Fruit fly (Drosophila melanogaster) whole organism, wandering third instar larva: ENCODE results near the gene PolH.
A peak's percentile ranks its signal among the peaks of the same experiment; 100 is the strongest.

Experiments used
- Abd-B ChIP-seq: fragments of >200 bp; optimal IDR thresholded peaks from 2 replicates; lab custom pipeline; 2017; ENCODE audit warnings: missing biosample characterization, missing genetic modification characterization
- CG32264 ChIP-seq: fragments of 200-800 bp; sonication (Bioruptor generic); optimal IDR thresholded peaks from 2 replicates; lab custom pipeline; 2016; ENCODE audit warnings: missing biosample characterization, missing genetic modification characterization
- CrebA ChIP-seq: fragments of 200-800 bp; sonication (Bioruptor generic); optimal IDR thresholded peaks from 2 replicates; lab custom pipeline; 2016; ENCODE audit warnings: missing biosample characterization, mild to moderate bottlenecking, missing genetic modification characterization, borderline replicate concordance
- Dfd ChIP-seq: fragments of >200 bp; optimal IDR thresholded peaks from 2 replicates; lab custom pipeline; 2017; ENCODE audit warnings: missing biosample characterization, missing genetic modification characterization
- Dif ChIP-seq: fragments of 200-275, 200-300 bp; sonication (Bioruptor generic); optimal IDR thresholded peaks from 2 replicates; lab custom pipeline; 2018; ENCODE audit warnings: missing biosample characterization, missing genetic modification characterization; ENCODE audit not compliant: partially characterized antibody
- GATAd ChIP-seq: sonication (Bioruptor generic); optimal IDR thresholded peaks from 2 replicates; lab custom pipeline; 2016; ENCODE audit warnings: missing biosample characterization, missing genetic modification characterization
- HLH106 ChIP-seq: fragments of 200-800 bp; optimal IDR thresholded peaks from 3 replicates; lab custom pipeline; 2019; ENCODE audit warnings: missing biosample characterization, mild to moderate bottlenecking, missing genetic modification characterization, moderate library complexity
- Hnf4 ChIP-seq: fragments of 200-800 bp; sonication (Bioruptor generic); optimal IDR thresholded peaks from 2 replicates; lab custom pipeline; 2016; ENCODE audit warnings: missing biosample characterization, mild to moderate bottlenecking, missing genetic modification characterization
- Hr83 ChIP-seq: fragments of 200-300 bp; sonication (Bioruptor generic); optimal IDR thresholded peaks from 2 replicates; lab custom pipeline; 2016; ENCODE audit warnings: missing biosample characterization, mild to moderate bottlenecking, missing genetic modification characterization, moderate library complexity; ENCODE audit not compliant: poor library complexity, severe bottlenecking
- OdsH ChIP-seq: fragments of 200-800 bp; sonication (Bioruptor generic); optimal IDR thresholded peaks from 2 replicates; lab custom pipeline; 2016; ENCODE audit warnings: missing biosample characterization, mild to moderate bottlenecking, missing genetic modification characterization
- Rel ChIP-seq, 2 experiments: fragments of 200-800 bp; sonication (Bioruptor generic) in 1 of 2; optimal IDR thresholded peaks; 2 replicates in 1 of 2; 3 replicates in 1 of 2; lab custom pipeline; 2016 to 2019; ENCODE audit warnings: mild to moderate bottlenecking in 2 of 2, missing biosample characterization in 2 of 2, missing genetic modification characterization in 2 of 2, moderate library complexity in 1 of 2
- Sp1 ChIP-seq: fragments of 200-800 bp; sonication (Bioruptor generic); optimal IDR thresholded peaks from 3 replicates; lab custom pipeline; 2019; ENCODE audit warnings: missing biosample characterization, mild to moderate bottlenecking, missing genetic modification characterization, moderate library complexity
- Vsx2 ChIP-seq: fragments of 200-300, 225-300 bp; sonication (Bioruptor generic); optimal IDR thresholded peaks from 2 replicates; lab custom pipeline; 2018; ENCODE audit warnings: missing biosample characterization, missing genetic modification characterization; ENCODE audit not compliant: partially characterized antibody
- br ChIP-seq: fragments of 200-800 bp; sonication (Bioruptor generic); optimal IDR thresholded peaks from 2 replicates; lab custom pipeline; 2016; ENCODE audit warnings: missing biosample characterization, missing genetic modification characterization
- brk ChIP-seq: fragments of 200-800 bp; sonication (Bioruptor generic); optimal IDR thresholded peaks from 2 replicates; lab custom pipeline; 2016; ENCODE audit warnings: missing biosample characterization, mild to moderate bottlenecking, missing genetic modification characterization
- dl ChIP-seq, 2 experiments: fragments of 175-275, 200-275 bp in 1 of 2; fragments of 200-275 bp in 1 of 2; sonication (Bioruptor generic); optimal IDR thresholded peaks; lab custom pipeline; 2018; ENCODE audit warnings: mild to moderate bottlenecking in 2 of 2, missing biosample characterization in 2 of 2, missing genetic modification characterization in 2 of 2, moderate library complexity in 2 of 2; ENCODE audit not compliant: partially characterized antibody in 2 of 2, insufficient read depth in 1 of 2
- dmrt93B ChIP-seq: fragments of 200-800 bp; sonication (Bioruptor generic); optimal IDR thresholded peaks from 2 replicates; lab custom pipeline; 2018; ENCODE audit warnings: missing biosample characterization, mild to moderate bottlenecking, missing genetic modification characterization
- dsf ChIP-seq: sonication (Bioruptor generic); optimal IDR thresholded peaks from 2 replicates; lab custom pipeline; 2016; ENCODE audit warnings: missing biosample characterization, missing genetic modification characterization, borderline replicate concordance
- ey ChIP-seq: fragments of 200-800 bp; sonication (Bioruptor generic); optimal IDR thresholded peaks from 2 replicates; lab custom pipeline; 2016; ENCODE audit warnings: missing biosample characterization, missing genetic modification characterization
- foxo ChIP-seq, 2 experiments: fragments of 200-800 bp; sonication (Bioruptor generic); optimal IDR thresholded peaks; 2 replicates in 1 of 2; 3 replicates in 1 of 2; lab custom pipeline; 2016 to 2017; ENCODE audit warnings: missing biosample characterization in 2 of 2, missing genetic modification characterization in 2 of 2
- jim ChIP-seq: fragments of 175-275, 200-325 bp; sonication (Bioruptor generic); optimal IDR thresholded peaks from 2 replicates; lab custom pipeline; 2016; ENCODE audit warnings: missing biosample characterization, mild to moderate bottlenecking, missing genetic modification characterization
- lola ChIP-seq: fragments of >200 bp; optimal IDR thresholded peaks from 2 replicates; lab custom pipeline; 2017; ENCODE audit warnings: missing biosample characterization, missing genetic modification characterization
- psq ChIP-seq: fragments of 200-800 bp; sonication (Bioruptor generic); optimal IDR thresholded peaks from 3 replicates; lab custom pipeline; 2017; ENCODE audit warnings: missing biosample characterization, mild to moderate bottlenecking, missing genetic modification characterization, moderate library complexity
- rgr ChIP-seq: fragments of 200-800 bp; sonication (Bioruptor generic); optimal IDR thresholded peaks from 3 replicates; lab custom pipeline; 2016; ENCODE audit warnings: missing biosample characterization, mild to moderate bottlenecking, missing genetic modification characterization
- sv ChIP-seq: fragments of 200-800 bp; sonication (Bioruptor generic); optimal IDR thresholded peaks from 3 replicates; lab custom pipeline; 2016; ENCODE audit warnings: missing biosample characterization, missing genetic modification characterization
- tai ChIP-seq: sonication (Bioruptor generic); optimal IDR thresholded peaks from 2 replicates; lab custom pipeline; 2016; ENCODE audit warnings: missing biosample characterization, missing genetic modification characterization
- woc ChIP-seq: sonication (Bioruptor generic); optimal IDR thresholded peaks from 2 replicates; lab custom pipeline; 2016; ENCODE audit warnings: missing biosample characterization, mild to moderate bottlenecking, missing genetic modification characterization

The PolH gene

DNA sequence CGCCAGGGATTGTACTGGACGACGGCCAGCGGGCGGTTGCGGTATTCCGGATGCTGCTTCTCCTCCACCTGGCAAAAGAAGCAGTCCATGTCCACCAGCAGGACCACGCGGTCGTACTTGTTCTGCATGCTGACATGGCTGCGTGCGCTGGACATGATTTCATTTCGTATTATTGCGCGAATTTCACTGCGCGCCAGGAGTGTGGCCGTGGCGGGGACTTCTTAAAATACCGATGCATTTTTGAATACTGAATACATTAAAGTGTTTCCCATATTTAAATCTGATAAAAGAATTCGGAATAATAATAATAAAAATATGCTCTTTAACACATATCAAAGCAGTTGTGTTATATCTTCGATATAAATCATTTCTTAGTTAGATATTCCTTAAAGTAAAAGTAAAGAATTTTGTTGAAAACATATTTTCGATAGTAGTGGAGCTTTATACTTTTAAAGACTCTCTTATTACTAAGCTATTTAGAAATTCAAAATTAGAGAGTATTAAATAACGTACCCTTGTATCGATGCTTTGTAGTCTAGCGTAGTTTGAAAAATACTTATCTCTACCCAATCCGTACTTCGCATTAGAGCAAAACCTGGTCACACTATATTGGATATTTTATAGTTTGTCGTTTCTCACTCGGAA is at the start of gene PolH, which contains the start of gene CG14562:
TSS of gene PolH (minus strand) at position 198 of the 645 bp plus-strand sequence.
TSS of gene CG14562 (plus strand) at position 607 of the 645 bp plus-strand sequence.
- no peak for TF ChIP-seq dmrt93B (GFP tag; lab: Kevin White, UChicago)
- TF ChIP-seq CrebA (GFP tag; lab: Kevin White, UChicago): no peak
- no peak for TF ChIP-seq psq (GFP tag; lab: Kevin White, UChicago)
- TF ChIP-seq Hr83 (GFP tag; lab: Kevin White, UChicago): no peak
- no peak for TF ChIP-seq br (GFP tag; lab: Kevin White, UChicago)
- TF ChIP-seq OdsH (GFP tag; lab: Kevin White, UChicago): no peak
- no peak for TF ChIP-seq Sp1
- TF ChIP-seq Rel (GFP tag; optimal IDR thresholded peaks at IDR 0.05; lab: Kevin White, UChicago): no peak
- TF ChIP-seq Rel (tag; optimal IDR thresholded peaks at IDR 0.05; lab: Kevin White, UChicago): no peak
- TF ChIP-seq ey (GFP tag; lab: Kevin White, UChicago): no peak
- no peak for TF ChIP-seq GATAd
- TF ChIP-seq woc (GFP tag; lab: Kevin White, UChicago): no peak
- no peak for TF ChIP-seq lola (GFP tag; lab: Kevin White, UChicago)
- TF ChIP-seq brk (GFP tag; lab: Kevin White, UChicago): no peak
- no peak for TF ChIP-seq Dfd (GFP tag; lab: Kevin White, UChicago)
- TF ChIP-seq dl (GFP tag; optimal IDR thresholded peaks at IDR 0.05; lab: Kevin White, UChicago; ENCODE audit: insufficient read depth in 1 of 2, partially characterized antibody in 2 of 2): no peak
- no peak for TF ChIP-seq HLH106 (tag; lab: Kevin White, UChicago)
- TF ChIP-seq Abd-B (GFP tag; lab: Kevin White, UChicago): no peak
- TF ChIP-seq jim (GFP tag; lab: Kevin White, UChicago): no peak
- TF ChIP-seq sv (GFP tag; lab: Kevin White, UChicago): no peak
- no peak for TF ChIP-seq Dif (GFP tag; lab: Kevin White, UChicago)
- TF ChIP-seq, all 38 proteins: peak for 0

DNA sequence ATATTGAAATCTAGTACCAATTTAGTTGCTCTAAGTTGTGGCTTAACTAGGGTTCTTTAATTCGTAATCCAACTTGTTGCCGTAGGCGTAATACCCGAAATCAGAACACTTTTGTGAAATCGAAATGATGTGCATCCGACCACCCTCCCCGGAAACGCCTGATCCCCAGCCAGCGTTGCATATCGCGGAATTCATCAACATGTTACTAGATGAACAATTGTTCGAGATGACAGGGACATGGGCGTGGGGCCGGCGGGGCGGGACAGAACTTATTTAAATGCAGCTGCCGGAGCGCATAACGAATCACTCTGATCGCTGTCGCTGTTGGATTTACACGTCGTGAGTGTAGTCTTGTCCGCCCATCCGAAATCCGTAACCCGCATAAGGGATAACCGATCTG is 43.3 kb upstream of the PolH start, which contains the start of gene Act79B:
TSS of gene Act79B (plus strand) at position 301 of the 400 bp plus-strand sequence.
- TF ChIP-seq Hnf4 (GFP tag; lab: Kevin White, UChicago) (no peak), tai (GFP tag; lab: Kevin White, UChicago) (no peak), GATAd (no peak), Vsx2 (GFP tag; lab: Kevin White, UChicago) (no peak), CG32264 (GFP tag; lab: Kevin White, UChicago) (no peak), lola (GFP tag; lab: Kevin White, UChicago) (no peak), sv (GFP tag; lab: Kevin White, UChicago) (no peak), Hr83 (GFP tag; lab: Kevin White, UChicago) (no peak), HLH106 (tag; lab: Kevin White, UChicago) (no peak), foxo (GFP tag; optimal IDR thresholded peaks at IDR 0.05; lab: Kevin White, UChicago) (no peak)

DNA sequence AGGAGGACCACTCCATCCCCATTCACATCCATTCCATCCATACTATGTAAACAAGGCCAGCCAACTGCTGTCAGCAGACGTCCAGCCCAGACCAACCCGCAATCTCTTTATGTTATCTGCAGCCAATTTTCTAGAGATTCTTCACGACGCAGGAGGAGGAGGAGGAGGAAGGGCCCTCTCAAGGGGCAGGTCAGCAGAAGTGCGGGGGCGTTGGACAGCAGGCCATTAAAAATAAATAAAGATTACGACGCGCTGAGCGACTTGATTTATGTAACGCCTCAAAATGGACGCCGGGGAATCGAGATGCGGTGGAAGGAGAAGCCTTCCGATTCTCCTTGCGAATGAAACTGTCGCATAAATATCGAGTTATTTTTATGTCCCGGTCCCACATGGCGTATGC is 38.2 kb upstream of the PolH start:
- TF ChIP-seq Rel (GFP tag; optimal IDR thresholded peaks at IDR 0.05; lab: Kevin White, UChicago) (no peak), Rel (tag; optimal IDR thresholded peaks at IDR 0.05; lab: Kevin White, UChicago) (peak; percentile 61), rgr (GFP tag; lab: Kevin White, UChicago) (no peak)
- TF ChIP-seq, all 38 proteins: peak for 1

DNA sequence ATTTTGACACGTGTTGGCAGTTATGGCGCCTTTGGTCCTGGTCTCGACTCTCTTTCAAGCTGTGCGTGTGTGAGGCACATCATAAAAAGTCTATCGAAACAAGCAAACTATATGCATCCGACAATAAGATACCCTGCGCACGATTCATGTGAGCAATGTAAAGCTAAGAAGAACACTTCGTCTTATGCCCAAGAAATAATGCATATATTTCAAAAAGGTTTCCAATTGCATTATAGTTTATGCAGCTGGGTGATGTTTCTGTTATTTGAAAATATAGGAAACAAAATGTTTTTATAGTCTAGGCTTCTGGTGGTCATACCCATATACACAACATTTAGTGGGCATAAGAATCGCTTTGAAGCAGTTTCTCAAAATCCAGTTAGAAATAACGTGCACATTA is 32.0 kb upstream of the PolH start:
- TF ChIP-seq rgr (GFP tag; lab: Kevin White, UChicago) (no peak), dsf (GFP tag; lab: Kevin White, UChicago) (no peak), ey (GFP tag; lab: Kevin White, UChicago) (no peak), CrebA (GFP tag; lab: Kevin White, UChicago) (no peak), GATAd (no peak)
- TF ChIP-seq, all 38 proteins: peak for 0
